Fruit fly (Drosophila melanogaster) whole organism: ENCODE results near the gene Srp54k.

Experiments
- CG8478 ChIP-seq: fragments of >200 bp; optimal IDR thresholded peaks from 2 replicates; lab custom pipeline; 2018; ENCODE audit warnings: inconsistent platforms
- Dll ChIP-seq: fragments of >200 bp; optimal IDR thresholded peaks from 2 replicates; lab custom pipeline; 2017
- EcR ChIP-seq, 2 experiments: fragments of >200 bp; optimal IDR thresholded peaks; 2 replicates each; lab custom pipeline; 2017; ENCODE audit warnings: missing biosample characterization in 2 of 2, missing genetic modification characterization in 2 of 2, missing genetic modification reagents in 2 of 2
- pan ChIP-seq: fragments of >200 bp; optimal IDR thresholded peaks from 2 replicates; lab custom pipeline; 2017
- psq ChIP-seq: fragments of >200 bp; optimal IDR thresholded peaks from 2 replicates; lab custom pipeline; 2017
- usp ChIP-seq: fragments of >200 bp; optimal IDR thresholded peaks from 2 replicates; lab custom pipeline; 2017; ENCODE audit warnings: missing biosample characterization, missing genetic modification characterization, mixed read lengths

Gene Srp54k

dm6 chr3L:5182994-5183566, 30.6 kb downstream of the Srp54k start:
- TF ChIP-seq psq (no peak), usp (GFP tag; lab: Kevin White, UChicago) (no peak), Dll (lab: Kevin White, UChicago) (no peak), CG8478 (lab: Kevin White, UChicago) (no peak), pan (lab: Kevin White, UChicago) (no peak), EcR (GFP tag; optimal IDR thresholded peaks at IDR 0.05; lab: Kevin White, UChicago) (no peak)

- TF ChIP-seq CG8478 (lab: Kevin White, UChicago) = no peak
- no peak for TF ChIP-seq Dll (lab: Kevin White, UChicago)
- no peak for TF ChIP-seq pan (lab: Kevin White, UChicago)
- no peak for TF ChIP-seq EcR (GFP tag; optimal IDR thresholded peaks at IDR 0.05; lab: Kevin White, UChicago)
- TF ChIP-seq usp (GFP tag; lab: Kevin White, UChicago) = no peak
- TF ChIP-seq psq = no peak
Observed at dm6 chr3L:5183662-5184061, 31.2 kb downstream of the Srp54k start.

DNA sequence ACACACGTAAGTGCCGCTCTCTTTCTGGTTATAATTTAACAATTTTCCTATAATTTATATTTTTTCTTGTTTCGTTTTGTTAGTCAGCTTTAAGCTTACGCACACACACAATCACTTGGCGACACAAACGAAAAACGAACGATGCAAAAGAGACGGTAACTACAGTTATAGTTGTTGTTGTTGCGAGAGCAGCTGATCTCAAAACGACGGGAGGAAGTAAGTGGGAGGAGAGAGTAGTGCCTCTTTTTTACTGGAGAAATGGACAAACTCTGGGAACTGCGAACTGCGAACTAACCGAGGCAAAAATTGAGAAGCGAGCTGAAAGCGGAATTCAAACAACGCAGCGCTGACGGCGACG, 32.0 kb downstream of the Srp54k start:
- TF ChIP-seq psq (no peak), usp (GFP tag; lab: Kevin White, UChicago) (no peak), pan (lab: Kevin White, UChicago) (no peak), Dll (lab: Kevin White, UChicago) (no peak), EcR (GFP tag; optimal IDR thresholded peaks at IDR 0.05; lab: Kevin White, UChicago) (no peak), CG8478 (lab: Kevin White, UChicago) (no peak)

dm6 chr3L:5184860-5185639, 32.6 kb downstream of the Srp54k start:
- TF ChIP-seq Dll (lab: Kevin White, UChicago) = peak; percentile 99
- TF ChIP-seq psq = no peak
- no peak for TF ChIP-seq EcR (GFP tag; optimal IDR thresholded peaks at IDR 0.05; lab: Kevin White, UChicago)

dm6 chr3L:5186807-5187571, 34.5 kb downstream of the Srp54k start:
- TF ChIP-seq pan (lab: Kevin White, UChicago) (no peak), CG8478 (lab: Kevin White, UChicago) (no peak), usp (GFP tag; lab: Kevin White, UChicago) (no peak), psq (no peak), EcR (GFP tag; optimal IDR thresholded peaks at IDR 0.05; lab: Kevin White, UChicago) (no peak), Dll (lab: Kevin White, UChicago) (no peak)

DNA sequence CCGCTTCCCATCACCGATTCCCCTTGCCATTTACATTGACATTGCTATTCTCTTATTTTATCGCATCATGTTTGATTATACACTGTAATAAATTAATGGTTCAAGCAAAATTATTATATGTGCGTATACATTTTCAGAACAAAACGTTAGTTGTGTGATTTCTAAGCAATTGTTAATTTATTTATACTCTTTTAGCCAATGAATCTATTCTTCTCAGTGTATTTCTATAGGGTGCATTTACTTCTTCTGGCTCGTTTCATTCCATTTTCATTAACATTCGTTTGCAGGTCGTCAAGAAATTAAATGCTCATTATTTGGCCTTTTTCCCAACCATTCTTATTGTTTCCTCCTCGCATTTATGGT, 35.1 kb downstream of the Srp54k start:
- TF ChIP-seq pan (lab: Kevin White, UChicago) (no peak), usp (GFP tag; lab: Kevin White, UChicago) (no peak), CG8478 (lab: Kevin White, UChicago) (no peak), EcR (GFP tag; optimal IDR thresholded peaks at IDR 0.05; lab: Kevin White, UChicago) (no peak), Dll (lab: Kevin White, UChicago) (no peak), psq (no peak)

DNA sequence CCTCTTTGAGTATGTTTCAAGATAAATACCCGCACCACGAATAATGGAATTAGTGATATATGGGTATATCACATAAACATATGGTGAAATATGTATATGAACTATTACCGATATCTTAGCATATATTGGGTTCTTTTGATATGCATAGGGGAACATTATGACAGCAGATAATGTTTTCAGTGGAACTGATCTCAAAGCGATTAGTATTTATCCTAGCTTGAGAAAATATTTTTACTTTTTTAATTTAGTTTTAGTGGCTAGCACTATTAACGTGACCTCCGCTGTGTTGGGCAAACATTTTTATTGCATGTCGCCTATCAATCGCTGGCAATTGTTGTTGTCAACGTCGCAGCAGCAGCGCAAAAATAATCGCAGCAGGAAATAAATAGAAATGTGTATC, 35.9 kb downstream of the Srp54k start:
- TF ChIP-seq pan (lab: Kevin White, UChicago) (no peak), EcR (GFP tag; optimal IDR thresholded peaks at IDR 0.05; lab: Kevin White, UChicago) (no peak), psq (no peak), CG8478 (lab: Kevin White, UChicago) (no peak), Dll (lab: Kevin White, UChicago) (no peak), usp (GFP tag; lab: Kevin White, UChicago) (no peak)

- TF ChIP-seq psq (no peak), EcR (GFP tag; optimal IDR thresholded peaks at IDR 0.05; lab: Kevin White, UChicago) (no peak), Dll (lab: Kevin White, UChicago) (no peak), usp (GFP tag; lab: Kevin White, UChicago) (no peak), CG8478 (lab: Kevin White, UChicago) (no peak)
Observed at dm6 chr3L:5201767-5202166, 49.3 kb downstream of the Srp54k start.
